Fruit fly (Drosophila melanogaster): Measurements from ENCODE around the gene CG33061.

CG33061 gene

DNA sequence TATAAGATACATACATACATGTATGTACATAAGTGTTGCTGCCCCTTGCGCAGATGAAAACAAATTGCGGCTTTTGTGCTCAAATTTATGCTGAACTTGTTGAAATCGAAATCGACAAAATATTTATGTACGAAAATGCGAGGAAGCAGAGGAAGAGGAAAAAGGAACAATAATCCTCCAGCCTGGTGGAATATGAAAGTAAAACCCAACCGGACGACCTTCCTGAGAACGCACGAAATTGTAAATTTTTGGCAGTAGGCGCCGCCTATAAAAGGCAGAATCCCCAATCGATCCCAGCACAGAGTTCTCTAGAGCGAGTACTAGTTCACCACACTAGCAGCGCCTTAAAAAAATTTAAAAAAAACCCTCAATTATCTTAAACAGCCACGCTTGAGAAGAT is 35.0 kb downstream of the CG33061 start, which contains the start of gene Cpr72Eb:
Gene Cpr72Eb, plus strand, starts transcription at position 301 of the 400 bp plus-strand sequence.
- no peak for TF ChIP-seq CG11617 (GFP tag; optimal IDR thresholded peaks at IDR 0.05)
- TF ChIP-seq CG14711 (tag; optimal IDR thresholded peaks at IDR 0.05), result no peak
- TF ChIP-seq CG1620 (GFP tag; optimal IDR thresholded peaks at IDR 0.05), result no peak
- TF ChIP-seq cic (GFP tag; optimal IDR thresholded peaks at IDR 0.05), result no peak
- no peak for TF ChIP-seq Clk (GFP tag; optimal IDR thresholded peaks at IDR 0.05)
- TF ChIP-seq tj (GFP tag; optimal IDR thresholded peaks at IDR 0.05), result no peak
- no peak for TF ChIP-seq Hr96 (GFP tag; optimal IDR thresholded peaks at IDR 0.05)
- no peak for TF ChIP-seq bab1 (GFP tag; optimal IDR thresholded peaks at IDR 0.05)
- TF ChIP-seq CG7045 (GFP tag; optimal IDR thresholded peaks at IDR 0.05), result no peak
- TF ChIP-seq ovo (GFP tag; optimal IDR thresholded peaks at IDR 0.05), result no peak
- TF ChIP-seq CG33017 (tag; optimal IDR thresholded peaks at IDR 0.05), result no peak
- no peak for TF ChIP-seq CG12768 (GFP tag; optimal IDR thresholded peaks at IDR 0.05)

DNA sequence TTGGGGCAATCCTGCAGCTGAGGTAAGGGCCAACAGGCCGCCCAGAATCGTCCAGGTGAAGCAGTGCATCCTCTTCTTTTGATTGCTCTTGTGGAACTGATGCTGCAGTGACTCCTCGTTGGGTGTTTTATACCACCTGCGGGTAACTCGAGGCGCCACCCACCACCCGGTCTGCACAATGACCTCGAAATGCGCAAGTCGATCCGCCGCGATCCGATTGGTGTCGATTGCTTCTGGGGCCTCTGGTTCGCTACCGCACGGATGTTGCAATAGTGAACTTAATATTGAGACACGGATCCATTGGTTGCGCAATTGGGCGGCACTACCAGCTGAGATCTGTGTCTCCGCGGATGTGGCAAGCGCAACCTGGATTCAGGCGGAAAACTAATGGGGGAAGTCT is 37.6 kb downstream of the CG33061 start, which contains the start of gene Cpr72Ec:
Gene Cpr72Ec, minus strand, starts transcription at position 101 of the 400 bp plus-strand sequence.
- no peak for TF ChIP-seq CG7101 (tag; optimal IDR thresholded peaks at IDR 0.05)
- TF ChIP-seq Hr96 (GFP tag; optimal IDR thresholded peaks at IDR 0.05), result no peak
- no peak for TF ChIP-seq Clk (GFP tag; optimal IDR thresholded peaks at IDR 0.05)
- no peak for TF ChIP-seq pad (GFP tag; optimal IDR thresholded peaks at IDR 0.05)
- no peak for TF ChIP-seq bab1 (GFP tag; optimal IDR thresholded peaks at IDR 0.05)
- TF ChIP-seq cnc (optimal IDR thresholded peaks at IDR 0.05), result no peak
- no peak for TF ChIP-seq Mnt (GFP tag; optimal IDR thresholded peaks at IDR 0.05)
- no peak for TF ChIP-seq tj (GFP tag; optimal IDR thresholded peaks at IDR 0.05)

DNA sequence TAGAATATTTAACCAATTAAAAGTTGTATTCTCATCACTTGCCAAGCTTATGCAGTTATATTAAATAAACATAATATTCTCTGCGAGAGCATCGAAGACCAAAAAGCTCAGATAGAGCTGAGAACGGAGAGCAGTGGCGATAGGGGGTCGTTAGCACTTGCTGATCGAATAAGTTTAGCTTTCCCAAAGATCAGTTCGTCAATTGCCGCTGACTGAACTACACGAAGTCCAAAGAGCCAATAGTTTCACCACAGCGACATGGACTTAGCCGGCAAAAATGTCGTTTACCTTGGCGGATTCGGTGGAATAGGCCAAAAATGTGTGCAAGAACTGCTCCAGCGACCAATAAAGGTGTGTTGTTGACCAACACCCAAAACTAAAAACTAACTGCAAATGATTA is 38.6 kb downstream of the CG33061 start, which contains the start of gene CG4842:
Gene CG4842, plus strand, starts transcription at position 191 of the 400 bp plus-strand sequence.
- TF ChIP-seq toe (GFP tag; optimal IDR thresholded peaks at IDR 0.05) (no peak), CG1620 (GFP tag; optimal IDR thresholded peaks at IDR 0.05) (no peak), CG14711 (tag; optimal IDR thresholded peaks at IDR 0.05) (no peak), Crg-1 (GFP tag; optimal IDR thresholded peaks at IDR 0.05) (no peak), CG11617 (GFP tag; optimal IDR thresholded peaks at IDR 0.05) (no peak), cnc (optimal IDR thresholded peaks at IDR 0.05) (no peak), Hr96 (GFP tag; optimal IDR thresholded peaks at IDR 0.05) (no peak), Clk (GFP tag; optimal IDR thresholded peaks at IDR 0.05) (no peak), CG7045 (GFP tag; optimal IDR thresholded peaks at IDR 0.05) (no peak), bab1 (GFP tag; optimal IDR thresholded peaks at IDR 0.05) (no peak), Mnt (GFP tag; optimal IDR thresholded peaks at IDR 0.05) (no peak), CG33017 (tag; optimal IDR thresholded peaks at IDR 0.05) (no peak), CG5204 (GFP tag; optimal IDR thresholded peaks at IDR 0.05) (no peak)

DNA sequence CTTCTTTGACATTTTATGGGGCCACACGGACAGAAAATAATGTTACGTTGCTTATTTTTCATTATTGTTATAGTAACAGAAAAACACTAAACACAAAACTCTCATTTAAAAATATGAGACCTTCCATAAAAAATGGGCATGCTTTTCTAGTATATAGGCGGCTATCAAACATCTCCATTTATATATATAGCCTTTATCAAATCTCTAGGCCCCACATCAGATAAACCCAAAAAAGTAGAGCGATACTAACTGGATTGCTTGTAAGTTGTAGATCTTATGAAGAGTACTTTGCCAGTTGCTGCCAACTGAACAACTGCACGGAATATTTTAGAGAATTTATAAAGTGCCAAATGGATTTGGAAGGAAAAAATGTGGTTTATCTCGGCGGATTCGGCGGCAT is 39.9 kb downstream of the CG33061 start, which contains the start of gene CG18814:
Gene CG18814, plus strand, starts transcription at position 301 of the 400 bp plus-strand sequence.
- TF ChIP-seq pad (GFP tag; optimal IDR thresholded peaks at IDR 0.05) (no peak), Hr96 (GFP tag; optimal IDR thresholded peaks at IDR 0.05) (no peak), toe (GFP tag; optimal IDR thresholded peaks at IDR 0.05) (no peak), cnc (optimal IDR thresholded peaks at IDR 0.05) (no peak)

DNA sequence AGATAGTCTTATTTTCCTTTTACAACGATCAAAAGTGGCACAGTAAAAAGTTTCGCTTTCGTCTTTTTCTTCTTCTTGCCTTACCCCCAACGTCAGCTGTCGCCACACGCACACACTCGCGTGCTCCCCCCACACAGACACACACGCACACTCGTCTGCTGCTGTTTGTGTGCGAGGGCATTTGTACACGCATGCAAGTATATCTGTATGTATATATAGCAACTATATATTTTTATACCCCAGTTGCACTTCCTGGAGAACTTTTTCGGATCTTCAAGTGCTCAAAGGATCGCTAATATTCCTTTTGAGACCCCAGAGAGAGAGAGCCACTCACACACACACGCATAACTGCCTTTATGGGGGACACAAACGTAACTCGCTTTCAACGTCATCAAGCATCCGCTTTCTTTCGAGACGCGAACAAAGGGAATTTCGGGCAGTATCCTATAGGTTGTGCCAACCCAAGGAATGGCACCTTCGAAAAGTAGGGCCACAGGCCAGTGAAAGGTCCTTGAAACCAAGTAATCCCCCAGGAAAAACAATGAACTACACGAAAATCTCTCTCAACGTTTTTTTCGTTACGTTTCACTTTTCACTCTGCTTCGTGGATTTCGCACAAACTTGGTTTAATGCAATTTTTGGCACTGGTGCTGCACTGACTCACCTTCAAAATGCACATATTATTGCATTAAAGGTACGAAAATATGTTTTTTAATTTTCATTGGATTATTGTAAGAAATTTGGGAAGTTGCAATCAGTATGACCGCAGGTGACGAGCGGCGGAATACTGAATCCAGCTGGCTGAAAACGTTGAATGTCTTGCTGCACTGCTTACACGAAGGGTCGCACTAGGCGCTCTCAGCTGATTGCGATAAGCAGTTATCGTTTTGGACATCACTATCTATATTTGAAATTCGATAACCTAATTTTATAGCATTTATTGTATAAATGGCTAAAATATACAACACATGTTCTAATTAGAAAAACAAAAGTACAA is 48.5 kb downstream of the CG33061 start, which contains the start of gene roq:
Gene roq, minus strand, starts transcription at position 799 of the 997 bp plus-strand sequence.
- TF ChIP-seq CG11617 (GFP tag; optimal IDR thresholded peaks at IDR 0.05) (no peak), toe (GFP tag; optimal IDR thresholded peaks at IDR 0.05) (no peak), CG5204 (GFP tag; optimal IDR thresholded peaks at IDR 0.05) (no peak), CG33017 (tag; optimal IDR thresholded peaks at IDR 0.05) (no peak), pad (GFP tag; optimal IDR thresholded peaks at IDR 0.05) (no peak), ovo (GFP tag; optimal IDR thresholded peaks at IDR 0.05) (no peak), kay (GFP tag; ENCODE audit: borderline replicate concordance) (peak; percentile 82), CG7101 (tag; optimal IDR thresholded peaks at IDR 0.05) (peak; percentile 24), CG1620 (GFP tag; optimal IDR thresholded peaks at IDR 0.05) (peak; percentile 33), cic (GFP tag; optimal IDR thresholded peaks at IDR 0.05) (peak; percentile 23), tj (GFP tag; optimal IDR thresholded peaks at IDR 0.05) (peak; percentile 11), CG7045 (GFP tag; optimal IDR thresholded peaks at IDR 0.05) (no peak), CG12768 (GFP tag; optimal IDR thresholded peaks at IDR 0.05) (no peak), Crg-1 (GFP tag; optimal IDR thresholded peaks at IDR 0.05) (no peak), Mnt (GFP tag; optimal IDR thresholded peaks at IDR 0.05) (peak; percentile 54), bab1 (GFP tag; optimal IDR thresholded peaks at IDR 0.05) (peak; percentile 63), cnc (optimal IDR thresholded peaks at IDR 0.05) (no peak), Hr96 (GFP tag; optimal IDR thresholded peaks at IDR 0.05) (no peak), CG14711 (tag; optimal IDR thresholded peaks at IDR 0.05) (no peak), Clk (GFP tag; optimal IDR thresholded peaks at IDR 0.05) (no peak)

DNA sequence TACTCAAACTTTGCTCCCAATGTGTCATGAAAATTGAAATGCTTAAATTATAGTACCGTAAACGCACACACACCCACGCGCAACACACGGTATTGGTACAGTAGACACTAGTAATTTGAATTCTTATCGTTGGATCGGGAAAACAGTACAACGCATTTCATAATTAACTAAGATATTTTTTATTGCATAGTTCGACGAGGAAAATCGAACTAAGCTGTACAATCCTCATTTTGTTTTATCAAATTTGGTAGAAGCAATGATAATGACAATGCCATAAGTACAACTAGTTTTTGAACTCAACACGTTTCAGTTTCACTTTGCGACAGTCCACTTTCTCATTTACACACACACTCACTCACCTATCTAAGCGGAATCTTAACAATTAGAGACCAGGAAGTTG is 51.2 kb downstream of the CG33061 start:
- TF ChIP-seq CG14711 (tag; optimal IDR thresholded peaks at IDR 0.05) (peak; percentile 67), Crg-1 (GFP tag; optimal IDR thresholded peaks at IDR 0.05) (peak; percentile 60), CG11617 (GFP tag; optimal IDR thresholded peaks at IDR 0.05) (peak; percentile 58), CG5204 (GFP tag; optimal IDR thresholded peaks at IDR 0.05) (no peak), ovo (GFP tag; optimal IDR thresholded peaks at IDR 0.05) (no peak), toe (GFP tag; optimal IDR thresholded peaks at IDR 0.05) (peak; percentile 73), pad (GFP tag; optimal IDR thresholded peaks at IDR 0.05) (peak; percentile 41), CG1620 (GFP tag; optimal IDR thresholded peaks at IDR 0.05) (peak; percentile 26), CG7045 (GFP tag; optimal IDR thresholded peaks at IDR 0.05) (peak; percentile 38), kay (GFP tag; ENCODE audit: borderline replicate concordance) (peak; percentile 62), CG33017 (tag; optimal IDR thresholded peaks at IDR 0.05) (peak; percentile 78), tj (GFP tag; optimal IDR thresholded peaks at IDR 0.05) (no peak), bab1 (GFP tag; optimal IDR thresholded peaks at IDR 0.05) (peak; percentile 75), CG7101 (tag; optimal IDR thresholded peaks at IDR 0.05) (peak; percentile 81), CG12768 (GFP tag; optimal IDR thresholded peaks at IDR 0.05) (peak; percentile 81), Hr96 (GFP tag; optimal IDR thresholded peaks at IDR 0.05) (peak; percentile 66), cnc (optimal IDR thresholded peaks at IDR 0.05) (no peak), cic (GFP tag; optimal IDR thresholded peaks at IDR 0.05) (no peak), Clk (GFP tag; optimal IDR thresholded peaks at IDR 0.05) (no peak), Mnt (GFP tag; optimal IDR thresholded peaks at IDR 0.05) (peak; percentile 30)

Data from whole organism, adult.